Fruit fly (Drosophila melanogaster) whole organism, embryonic: ENCODE results near the gene prg.
A peak's percentile ranks its signal among the peaks of the same experiment; 100 is the strongest.

ENCODE experiments used
- CG10274 ChIP-seq: fragments of 200-800 bp; sonication (Bioruptor generic); optimal IDR thresholded peaks from 3 replicates; lab custom pipeline; 2017; ENCODE audit warnings: missing biosample characterization, mild to moderate bottlenecking, missing genetic modification characterization
- CG10959 ChIP-seq: fragments of 200-800 bp; sonication (Bioruptor generic); IDR thresholded peaks from 2 replicates; pipeline ENCODE4 v1.3.6; 2022; ENCODE audit warnings: missing biosample characterization, missing genetic modification characterization
- CG11085 ChIP-seq: fragments of 200-800 bp; sonication (Bioruptor generic); IDR thresholded peaks from 2 replicates; pipeline ENCODE4 v1.3.6; 2022; ENCODE audit warnings: missing biosample characterization, missing genetic modification characterization
- CG11247 ChIP-seq: fragments of 200-800 bp; sonication (Bioruptor generic); IDR thresholded peaks from 2 replicates; pipeline ENCODE4 v1.3.6; 2022; ENCODE audit warnings: missing biosample characterization, missing genetic modification characterization
- CG11504 ChIP-seq: fragments of 200-800 bp; sonication (Bioruptor generic); optimal IDR thresholded peaks from 3 replicates; lab custom pipeline; 2019; ENCODE audit warnings: missing biosample characterization, mild to moderate bottlenecking, missing genetic modification characterization, moderate library complexity
- CG11723 ChIP-seq: fragments of 200-800 bp; sonication (Bioruptor generic); optimal IDR thresholded peaks from 2 replicates; lab custom pipeline; 2017; ENCODE audit warnings: missing biosample characterization, mild to moderate bottlenecking, missing genetic modification characterization
- CG13775 ChIP-seq: fragments of 200-800 bp; sonication (Bioruptor generic); optimal IDR thresholded peaks from 3 replicates; lab custom pipeline; 2017; ENCODE audit warnings: missing biosample characterization, mild to moderate bottlenecking, missing genetic modification characterization
- CG14014 ChIP-seq: fragments of 200-800 bp; sonication (Bioruptor generic); IDR thresholded peaks from 2 replicates; pipeline ENCODE4 v1.3.6; 2022; ENCODE audit warnings: missing biosample characterization, missing genetic modification characterization
- CG14965 ChIP-seq: fragments of 200-800 bp; sonication (Bioruptor generic); optimal IDR thresholded peaks from 2 replicates; lab custom pipeline; 2016; ENCODE audit warnings: missing biosample characterization, missing genetic modification characterization, borderline replicate concordance
- CG16813 ChIP-seq: fragments of 200-800 bp; sonication (Bioruptor generic); IDR thresholded peaks from 3 replicates; pipeline ENCODE4 v1.3.6; 2022; ENCODE audit warnings: missing biosample characterization, missing genetic modification characterization; ENCODE audit not compliant: partially characterized antibody
- CG17385 ChIP-seq: fragments of 200-800 bp; sonication (Bioruptor generic); optimal IDR thresholded peaks from 3 replicates; lab custom pipeline; 2018; ENCODE audit warnings: missing biosample characterization, mild to moderate bottlenecking, missing genetic modification characterization
- CG17568 ChIP-seq: fragments of 200-800 bp; sonication (Bioruptor generic); optimal IDR thresholded peaks from 2 replicates; lab custom pipeline; 2018; ENCODE audit warnings: missing biosample characterization, mild to moderate bottlenecking, missing genetic modification characterization, moderate library complexity
- CG17829 ChIP-seq: fragments of 200-800 bp; optimal IDR thresholded peaks from 2 replicates; lab custom pipeline; 2019; ENCODE audit warnings: missing biosample characterization, mild to moderate bottlenecking, missing genetic modification characterization, moderate library complexity
- CG18011 ChIP-seq: fragments of 200-800 bp; sonication (Bioruptor generic); optimal IDR thresholded peaks from 2 replicates; lab custom pipeline; 2017; ENCODE audit warnings: missing biosample characterization, missing genetic modification characterization, mild to moderate bottlenecking, moderate library complexity, missing genotype
- CG31388 ChIP-seq: fragments of 200-800 bp; sonication (Bioruptor generic); optimal IDR thresholded peaks from 2 replicates; lab custom pipeline; 2016; ENCODE audit warnings: missing biosample characterization, missing genetic modification characterization
- CG3407 ChIP-seq: fragments of 200-800 bp; sonication (Bioruptor generic); optimal IDR thresholded peaks from 2 replicates; lab custom pipeline; 2018; ENCODE audit warnings: missing biosample characterization, mild to moderate bottlenecking, missing genetic modification characterization
- CG34422 ChIP-seq: fragments of 200-800 bp; sonication (Bioruptor generic); IDR thresholded peaks from 3 replicates; pipeline ENCODE4 v1.3.6; 2022; ENCODE audit warnings: missing biosample characterization, missing genetic modification characterization
- CG3995 ChIP-seq: fragments of 200-800 bp; sonication (Bioruptor generic); optimal IDR thresholded peaks from 3 replicates; lab custom pipeline; 2016; ENCODE audit warnings: missing biosample characterization, missing genetic modification characterization
- CG5180 ChIP-seq: fragments of 200-800 bp; sonication (Bioruptor generic); optimal IDR thresholded peaks from 3 replicates; lab custom pipeline; 2017; ENCODE audit warnings: missing biosample characterization, missing genetic modification characterization, mild to moderate bottlenecking, moderate library complexity, missing genetic modification reagents
- CG6689 ChIP-seq: fragments of 200-800 bp; sonication (Bioruptor generic); IDR thresholded peaks from 2 replicates; pipeline ENCODE4 v1.3.6; 2022; ENCODE audit warnings: missing biosample characterization, missing genetic modification characterization
- CG7372 ChIP-seq: fragments of 200-800 bp; sonication (Bioruptor generic); IDR thresholded peaks from 2 replicates; pipeline ENCODE4 v1.3.6; 2022; ENCODE audit warnings: missing biosample characterization, missing genetic modification characterization
- Dll ChIP-seq: fragments of 200-800 bp; sonication (Bioruptor generic); IDR thresholded peaks from 4 replicates; pipeline ENCODE4 v1.3.6; 2022; ENCODE audit warnings: missing biosample characterization, missing genetic modification characterization; ENCODE audit not compliant: partially characterized antibody
- Doc2 ChIP-seq: fragments of 200-800 bp; sonication (Bioruptor generic); IDR thresholded peaks from 2 replicates; pipeline ENCODE4 v1.3.6; 2022; ENCODE audit warnings: missing biosample characterization, missing genetic modification characterization
- Drgx ChIP-seq: fragments of 200-800 bp; sonication (Bioruptor generic); IDR thresholded peaks from 2 replicates; pipeline ENCODE4 v1.3.6; 2022; ENCODE audit warnings: missing biosample characterization, missing genetic modification characterization
- HLH4C ChIP-seq: fragments of 200-800 bp; sonication (Bioruptor generic); IDR thresholded peaks from 3 replicates; pipeline ENCODE4 v1.3.6; 2022; ENCODE audit warnings: missing biosample characterization, missing genetic modification characterization; ENCODE audit not compliant: partially characterized antibody
- Hr3 ChIP-seq: fragments of 200-800 bp; sonication (Bioruptor generic); optimal IDR thresholded peaks from 3 replicates; lab custom pipeline; 2016; ENCODE audit warnings: missing biosample characterization, missing genetic modification characterization
- Oaz ChIP-seq: fragments of 200-800 bp; sonication (Bioruptor generic); IDR thresholded peaks from 2 replicates; pipeline ENCODE4 v1.3.6; 2022; ENCODE audit warnings: missing biosample characterization, missing genetic modification characterization
- Ravus ChIP-seq: fragments of 200-800 bp; sonication (Bioruptor generic); IDR thresholded peaks from 2 replicates; pipeline ENCODE4 v1.3.6; 2022; ENCODE audit warnings: missing biosample characterization, missing genetic modification characterization
- Scr ChIP-seq: fragments of 200-800 bp; sonication (Bioruptor generic); IDR thresholded peaks from 2 replicates; pipeline ENCODE4 v1.3.6; 2022; ENCODE audit warnings: missing biosample characterization, missing genetic modification characterization; ENCODE audit not compliant: partially characterized antibody
- ara ChIP-seq: fragments of 200-800 bp; sonication (Bioruptor generic); IDR thresholded peaks from 2 replicates; pipeline ENCODE4 v1.3.6; 2022; ENCODE audit warnings: missing biosample characterization, missing genetic modification characterization
- chinmo ChIP-seq: fragments of 200-800 bp; sonication (Bioruptor generic); IDR thresholded peaks from 4 replicates; pipeline ENCODE4 v1.3.6; 2022; ENCODE audit warnings: missing biosample characterization, missing genetic modification characterization; ENCODE audit not compliant: partially characterized antibody
- dati ChIP-seq: fragments of 200-800 bp; sonication (Bioruptor generic); IDR thresholded peaks from 2 replicates; pipeline ENCODE4 v1.3.6; 2022; ENCODE audit warnings: missing biosample characterization, missing genetic modification characterization
- ewg ChIP-seq: fragments of 200-800 bp; sonication (Bioruptor generic); optimal IDR thresholded peaks from 3 replicates; lab custom pipeline; 2017; ENCODE audit warnings: mild to moderate bottlenecking, missing biosample characterization, missing genetic modification reagents, missing genetic modification characterization
- fd96Cb ChIP-seq: fragments of 200-800 bp; sonication (Bioruptor generic); optimal IDR thresholded peaks from 2 replicates; lab custom pipeline; 2018; ENCODE audit warnings: missing biosample characterization, mild to moderate bottlenecking, missing genetic modification characterization, moderate library complexity
- fu2 ChIP-seq: fragments of 200-800 bp; sonication (Bioruptor generic); optimal IDR thresholded peaks from 2 replicates; lab custom pipeline; 2016; ENCODE audit warnings: missing biosample characterization, missing genetic modification characterization
- gro ChIP-seq: fragments of 200-800 bp; sonication (Bioruptor generic); optimal IDR thresholded peaks from 2 replicates; lab custom pipeline; 2016; ENCODE audit warnings: missing biosample characterization, missing genetic modification characterization
- gsb ChIP-seq: fragments of 200-800 bp; sonication (Bioruptor generic); IDR thresholded peaks from 2 replicates; pipeline ENCODE4 v1.3.6; 2022; ENCODE audit warnings: missing biosample characterization, missing genetic modification characterization
- hkb ChIP-seq, 2 experiments: fragments of 200-800 bp in 1 of 2; fragments of >200 bp in 1 of 2; sonication (Bioruptor generic) in 1 of 2; IDR thresholded peaks in 1 of 2; optimal IDR thresholded peaks in 1 of 2; 2 replicates each; pipeline versions ENCODE4 v1.3.6 to Lab custom; 2017 to 2022; ENCODE audit warnings: missing biosample characterization in 1 of 2, missing genetic modification characterization in 1 of 2
- insv ChIP-seq, 2 experiments: fragments of 200-800 bp; sonication (Bioruptor generic); optimal IDR thresholded peaks; 3 replicates each; lab custom pipeline; 2016 to 2018; ENCODE audit warnings: missing biosample characterization in 2 of 2, missing genetic modification characterization in 2 of 2
- kah ChIP-seq: fragments of 200-800 bp; sonication (Bioruptor generic); optimal IDR thresholded peaks from 2 replicates; lab custom pipeline; 2018; ENCODE audit warnings: missing biosample characterization, mild to moderate bottlenecking, missing genetic modification characterization
- kay ChIP-seq: fragments of 200-800 bp; sonication (Bioruptor generic); optimal IDR thresholded peaks from 2 replicates; lab custom pipeline; 2016; ENCODE audit warnings: missing biosample characterization, missing genetic modification characterization
- lola ChIP-seq, 3 experiments: fragments of >200 bp in 2 of 3; fragments of 200-800 bp in 1 of 3; sonication (Bioruptor generic) in 1 of 3; optimal IDR thresholded peaks; 2 replicates each; lab custom pipeline; 2017 to 2019; ENCODE audit warnings: missing biosample characterization in 3 of 3, missing genetic modification characterization in 3 of 3, mild to moderate bottlenecking in 1 of 3, moderate library complexity in 1 of 3
- luna ChIP-seq: fragments of 200-800 bp; sonication (Bioruptor generic); optimal IDR thresholded peaks from 2 replicates; lab custom pipeline; 2016; ENCODE audit warnings: missing biosample characterization, missing genetic modification characterization
- maf-S ChIP-seq: fragments of 200-800 bp; sonication (Bioruptor generic); optimal IDR thresholded peaks from 2 replicates; lab custom pipeline; 2016; ENCODE audit warnings: missing biosample characterization, missing genetic modification characterization
- onecut ChIP-seq: fragments of 200-800 bp; sonication (Bioruptor generic); IDR thresholded peaks from 2 replicates; pipeline ENCODE4 v1.3.6; 2022; ENCODE audit warnings: missing biosample characterization, missing genetic modification characterization
- otp ChIP-seq: fragments of 200-800 bp; sonication (Bioruptor generic); IDR thresholded peaks from 3 replicates; pipeline ENCODE4, ENCODE4 v1.3.6; 2022; ENCODE audit warnings: missing biosample characterization, missing genetic modification characterization
- prd ChIP-seq, 3 experiments: fragments of >200 bp in 2 of 3; fragments of 200-800 bp in 1 of 3; sonication (Bioruptor generic) in 1 of 3; optimal IDR thresholded peaks in 2 of 3; IDR thresholded peaks in 1 of 3; 2 replicates in 2 of 3; 3 replicates in 1 of 3; pipeline versions ENCODE4 v1.3.6 to Lab custom; 2017 to 2022; ENCODE audit warnings: missing biosample characterization in 1 of 3, missing genetic modification characterization in 1 of 3
- sr ChIP-seq: fragments of 200-800 bp; sonication (Bioruptor generic); IDR thresholded peaks from 3 replicates; pipeline ENCODE4 v1.3.6; 2022; ENCODE audit warnings: missing biosample characterization, missing genetic modification characterization
- zfh1 ChIP-seq: fragments of 200-800 bp; sonication (Bioruptor generic); IDR thresholded peaks from 3 replicates; pipeline ENCODE4 v1.3.6; 2022; ENCODE audit warnings: missing biosample characterization, missing genetic modification characterization

prg gene

dm6 chr2L:8514748-8515147 lies 50.5 kb downstream of the prg start, which contains the start of the genes CG13097 and PIG-U (continued):
- TF ChIP-seq chinmo (no peak), CG17829 (tag; lab: Kevin White, UChicago) (peak; percentile 90), Scr (GFP tag; lab: Robert Waterston, UW) (peak; percentile 96), fd96Cb (tag; lab: Kevin White, UChicago) (peak; percentile 53), CG10274 (peak; percentile 29), CG11504 (tag; lab: Kevin White, UChicago) (no peak), onecut (GFP tag; lab: Robert Waterston, UW) (peak; percentile 51), CG3407 (peak; percentile 53), CG11247 (GFP tag; lab: Robert Waterston, UW) (peak; percentile 77), kay (GFP tag; lab: Kevin White, UChicago) (peak; percentile 69), Drgx (peak; percentile 68; the same call in 1 of the 2 replicates), CG31388 (GFP tag; lab: Kevin White, UChicago) (peak; percentile 49), Doc2 (GFP tag; lab: Robert Waterston, UW) (no peak), hkb (optimal IDR thresholded peaks at IDR 0.05; lab: Kevin White, UChicago) (no peak), hkb (GFP tag; IDR thresholded peaks at IDR 0.05; lab: Robert Waterston, UW) (peak; percentile 75), Dll (GFP tag; lab: Robert Waterston, UW) (peak; percentile 98), CG13775 (peak; percentile 82), CG6689 (GFP tag; lab: Robert Waterston, UW) (peak; percentile 78), ewg (GFP tag; lab: Kevin White, UChicago) (peak; percentile 34), Ravus (GFP tag; lab: Robert Waterston, UW) (no peak), zfh1 (GFP tag; lab: Robert Waterston, UW) (peak; percentile 84), prd (optimal IDR thresholded peaks at IDR 0.05; lab: Kevin White, UChicago) (no peak), prd (GFP tag; IDR thresholded peaks at IDR 0.05; lab: Robert Waterston, UW) (peak; percentile 90), CG5180 (no peak), HLH4C (peak; percentile 86), CG3995 (GFP tag; lab: Kevin White, UChicago) (peak; percentile 92), insv (GFP tag; optimal IDR thresholded peaks at IDR 0.05; lab: Kevin White, UChicago) (peak in 1 of 2 experiments; percentile 13), CG11723 (GFP tag; lab: Kevin White, UChicago) (no peak), dati (GFP tag; lab: Robert Waterston, UW) (no peak), CG11085 (peak; percentile 28; the same call in 1 of the 2 replicates), CG34422 (peak; percentile 75), gro (GFP tag; lab: Kevin White, UChicago) (peak; percentile 86), Oaz (GFP tag; lab: Robert Waterston, UW) (peak; percentile 46; the same call in 1 of the 2 replicates), CG7372 (peak; percentile 81), CG14014 (GFP tag; lab: Robert Waterston, UW) (peak; percentile 73), sr (GFP tag; lab: Robert Waterston, UW) (no peak), Hr3 (GFP tag; lab: Kevin White, UChicago) (peak; percentile 77), CG16813 (GFP tag; lab: Robert Waterston, UW) (peak; percentile 94), CG17385 (peak; percentile 74), fu2 (GFP tag; lab: Kevin White, UChicago) (peak; percentile 59), luna (no peak), ara (GFP tag; lab: Robert Waterston, UW) (peak; percentile 79), maf-S (GFP tag; lab: Kevin White, UChicago) (peak; percentile 71), CG18011 (GFP tag; lab: Kevin White, UChicago) (peak; percentile 72), kah (GFP tag; lab: Kevin White, UChicago) (peak; percentile 59), lola (GFP tag; optimal IDR thresholded peaks at IDR 0.05; lab: Kevin White, UChicago) (peak in 1 of 3 experiments; percentile 79), gsb (no peak), CG14965 (GFP tag; lab: Kevin White, UChicago) (no peak), otp (GFP tag; lab: Robert Waterston, UW) (0 out of 3 replicates have a peak, but pooled peaks have one; percentile 57), CG17568 (GFP tag; lab: Kevin White, UChicago) (no peak), CG10959 (peak; percentile 58; the same call in 1 of the 2 replicates)
